Fruit fly (Drosophila melanogaster) Kc167 (cell line): ENCODE data around the gene CG6066.

Experiments
- Myc ChIP-seq: fragments of >200 bp; optimal IDR thresholded peaks from 2 replicates; lab custom pipeline; 2017; ENCODE audit warnings: missing external identifiers
- Sin3A ChIP-seq: fragments of >200 bp; optimal IDR thresholded peaks from 2 replicates; lab custom pipeline; 2018; ENCODE audit warnings: missing external identifiers
- h ChIP-seq: fragments of >200 bp; optimal IDR thresholded peaks from 3 replicates; lab custom pipeline; 2018; ENCODE audit warnings: missing external identifiers
- insv ChIP-seq: fragments of >200 bp; optimal IDR thresholded peaks from 3 replicates; lab custom pipeline; 2018; ENCODE audit warnings: missing external identifiers
- psq ChIP-seq: fragments of >200 bp; optimal IDR thresholded peaks from 2 replicates; lab custom pipeline; 2017; ENCODE audit warnings: missing external identifiers
- ttk ChIP-seq: sonication (Bioruptor generic); optimal IDR thresholded peaks from 2 replicates; lab custom pipeline; 2017; ENCODE audit warnings: missing external identifiers

CG6066 gene

dm6 chr3R:27129580-27130385 is 13.3 kb upstream of the CG6066 start:
- TF ChIP-seq h (lab: Kevin White, UChicago) (no peak), insv (lab: Kevin White, UChicago) (no peak), psq (lab: Kevin White, UChicago) (no peak), Myc (no peak), Sin3A (lab: Kevin White, UChicago) (no peak), ttk (lab: Kevin White, UChicago) (no peak)

dm6 chr3R:27128723-27129122 is 12.2 kb upstream of the CG6066 start:
- TF ChIP-seq h (lab: Kevin White, UChicago), result no peak
- TF ChIP-seq Sin3A (lab: Kevin White, UChicago), result no peak
- no peak for TF ChIP-seq Myc
- no peak for TF ChIP-seq psq (lab: Kevin White, UChicago)
- no peak for TF ChIP-seq ttk (lab: Kevin White, UChicago)
- no peak for TF ChIP-seq insv (lab: Kevin White, UChicago)

- TF ChIP-seq ttk (lab: Kevin White, UChicago) (no peak), h (lab: Kevin White, UChicago) (no peak), psq (lab: Kevin White, UChicago) (no peak), Myc (no peak), insv (lab: Kevin White, UChicago) (no peak), Sin3A (lab: Kevin White, UChicago) (no peak)
Measured at dm6 chr3R:27124588-27124987, 8.1 kb upstream of the CG6066 start, which contains the start of gene CG6059. Gene CG6059, minus strand, starts transcription at chr3R:27124688.

- TF ChIP-seq psq (lab: Kevin White, UChicago) (no peak), Sin3A (lab: Kevin White, UChicago) (no peak), Myc (no peak), insv (lab: Kevin White, UChicago) (no peak), h (lab: Kevin White, UChicago) (no peak), ttk (lab: Kevin White, UChicago) (no peak)
Measured at dm6 chr3R:27118346-27118745, 1.8 kb upstream of the CG6066 start, which contains the start of gene CG5882. Gene CG5882, plus strand, starts transcription at chr3R:27118646.

dm6 chr3R:27111784-27112602 is 4.5 kb downstream of the CG6066 start, which contains the start of the genes gb and CG5815:
Gene gb, minus strand, starts transcription at chr3R:27112270.
Gene CG5815, plus strand, starts transcription at chr3R:27112566.
- no peak for TF ChIP-seq h (lab: Kevin White, UChicago)

dm6 chr3R:27109458-27109857 is 7.0 kb downstream of the CG6066 start:
- TF ChIP-seq insv (lab: Kevin White, UChicago) (no peak), psq (lab: Kevin White, UChicago) (no peak), h (lab: Kevin White, UChicago) (no peak), Myc (no peak), ttk (lab: Kevin White, UChicago) (no peak), Sin3A (lab: Kevin White, UChicago) (no peak)

- TF ChIP-seq psq (lab: Kevin White, UChicago) (no peak), ttk (lab: Kevin White, UChicago) (no peak), Sin3A (lab: Kevin White, UChicago) (no peak), h (lab: Kevin White, UChicago) (no peak), insv (lab: Kevin White, UChicago) (no peak), Myc (no peak)
Measured at dm6 chr3R:27108111-27108510, 8.4 kb downstream of the CG6066 start.

- no peak for TF ChIP-seq Sin3A (lab: Kevin White, UChicago)
Measured at dm6 chr3R:27106134-27106694, 10.3 kb downstream of the CG6066 start, which contains the start of gene CAH9. Gene CAH9, minus strand, starts transcription at chr3R:27106184.

- TF ChIP-seq Myc (no peak), psq (lab: Kevin White, UChicago) (no peak), ttk (lab: Kevin White, UChicago) (no peak), Sin3A (lab: Kevin White, UChicago) (no peak), h (lab: Kevin White, UChicago) (no peak), insv (lab: Kevin White, UChicago) (no peak)
Measured at dm6 chr3R:27105439-27105838, 11.1 kb downstream of the CG6066 start.

- no peak for TF ChIP-seq ttk (lab: Kevin White, UChicago)
- TF ChIP-seq insv (lab: Kevin White, UChicago), result no peak
- no peak for TF ChIP-seq Myc
- TF ChIP-seq h (lab: Kevin White, UChicago), result no peak
- TF ChIP-seq psq (lab: Kevin White, UChicago), result no peak
- TF ChIP-seq Sin3A (lab: Kevin White, UChicago), result no peak
Measured at dm6 chr3R:27100930-27101329, 15.6 kb downstream of the CG6066 start, which contains the start of gene Jhbp11. Gene Jhbp11, plus strand, starts transcription at chr3R:27101230.

dm6 chr3R:27099579-27099978 is 16.9 kb downstream of the CG6066 start, which contains the start of gene eater:
Gene eater, minus strand, starts transcription at chr3R:27099679.
- TF ChIP-seq insv (lab: Kevin White, UChicago) (no peak), Sin3A (lab: Kevin White, UChicago) (no peak), Myc (no peak), psq (lab: Kevin White, UChicago) (no peak), ttk (lab: Kevin White, UChicago) (no peak), h (lab: Kevin White, UChicago) (no peak)
